Worm (Caenorhabditis elegans) whole organism, L4/young adult: ENCODE results near the gene tpp-2.

Experiments
- W03F9.2 ChIP-seq: fragments of 150-350 bp; optimal IDR thresholded peaks from 2 replicates; lab custom pipeline; 2014; ENCODE audit warnings: missing biosample characterization, missing genetic modification characterization
- dao-5 ChIP-seq: sonication (generic microtip); optimal IDR thresholded peaks from 2 replicates; lab custom pipeline; 2016; ENCODE audit warnings: missing genotype, missing genetic modification characterization, moderate library complexity, missing compliant biosample characterization
- him-1 ChIP-seq: sonication (generic microtip); optimal IDR thresholded peaks from 2 replicates; lab custom pipeline; 2016; ENCODE audit warnings: missing genotype, missing genetic modification reagents, missing genetic modification characterization, missing compliant biosample characterization

Gene tpp-2

DNA sequence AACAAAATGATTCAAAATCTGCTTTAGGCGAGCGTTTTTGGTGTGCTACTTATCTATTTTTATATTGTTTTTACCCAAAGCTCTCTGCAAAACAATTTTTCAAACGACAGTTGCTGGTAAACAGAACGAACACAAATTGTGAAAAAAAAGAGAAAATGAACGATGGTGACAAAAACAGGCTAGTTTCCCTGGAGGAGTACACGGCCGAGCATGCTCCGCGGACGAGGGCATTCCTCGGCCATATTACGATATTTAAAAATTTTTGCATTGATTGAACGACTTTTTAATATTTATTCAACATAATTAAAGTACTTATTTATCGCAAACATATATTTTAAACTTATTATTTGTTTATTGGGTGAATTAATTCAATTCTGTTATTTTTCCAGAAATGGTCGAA lies at the start of gene tpp-2, which contains the start of gene rbbp-5:
Gene tpp-2, minus strand, starts transcription at position 157 of the 400 bp plus-strand sequence.
Gene rbbp-5, plus strand, starts transcription at position 390 of the 400 bp plus-strand sequence.
- TF ChIP-seq dao-5 (tag; lab: Kevin White, UChicago) (no peak), W03F9.2 (tag; lab: Kevin White, UChicago) (no peak), him-1 (no peak)

DNA sequence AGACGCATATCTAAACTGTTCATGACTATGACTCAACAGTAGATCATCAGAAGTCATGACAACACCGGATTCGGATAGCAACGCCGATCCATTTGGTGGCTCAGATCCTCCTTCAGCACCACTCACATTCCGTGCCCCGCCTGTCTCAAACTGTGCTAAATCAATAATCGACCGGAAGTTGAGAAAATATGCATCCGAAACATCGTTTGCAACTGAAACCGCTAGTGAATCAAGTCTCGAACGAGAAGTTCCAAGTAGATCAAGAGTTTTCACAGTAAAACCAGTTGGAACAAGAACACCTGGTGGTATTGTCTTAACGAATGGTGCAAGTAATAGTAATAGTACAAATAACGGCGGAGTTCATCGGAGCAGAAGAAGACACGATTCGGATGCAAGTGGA lies 49.7 kb upstream of the tpp-2 start:
- TF ChIP-seq W03F9.2 (tag; lab: Kevin White, UChicago) (no peak), him-1 (no peak), dao-5 (tag; lab: Kevin White, UChicago) (no peak)

DNA sequence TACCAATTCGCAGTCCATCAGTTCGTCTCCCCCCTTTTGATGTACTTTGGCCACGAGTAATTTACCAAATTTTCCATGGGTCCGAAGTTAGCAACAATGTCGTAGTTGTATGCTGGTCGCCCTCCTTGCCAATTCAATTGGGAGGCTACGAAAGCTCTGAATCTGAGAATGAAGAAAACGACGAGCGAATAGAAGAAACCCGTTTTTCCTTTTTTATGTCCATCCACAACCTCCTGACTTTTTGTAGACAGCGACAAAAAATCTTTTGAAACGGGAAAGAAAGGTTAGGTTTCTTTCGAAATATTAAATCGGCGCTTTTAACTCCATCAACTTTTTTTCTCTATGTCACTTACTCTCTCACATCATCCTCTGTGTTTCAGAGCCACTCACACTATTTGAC lies 45.1 kb upstream of the tpp-2 start:
- TF ChIP-seq him-1 (no peak), W03F9.2 (tag; lab: Kevin White, UChicago) (no peak), dao-5 (tag; lab: Kevin White, UChicago) (no peak)

DNA sequence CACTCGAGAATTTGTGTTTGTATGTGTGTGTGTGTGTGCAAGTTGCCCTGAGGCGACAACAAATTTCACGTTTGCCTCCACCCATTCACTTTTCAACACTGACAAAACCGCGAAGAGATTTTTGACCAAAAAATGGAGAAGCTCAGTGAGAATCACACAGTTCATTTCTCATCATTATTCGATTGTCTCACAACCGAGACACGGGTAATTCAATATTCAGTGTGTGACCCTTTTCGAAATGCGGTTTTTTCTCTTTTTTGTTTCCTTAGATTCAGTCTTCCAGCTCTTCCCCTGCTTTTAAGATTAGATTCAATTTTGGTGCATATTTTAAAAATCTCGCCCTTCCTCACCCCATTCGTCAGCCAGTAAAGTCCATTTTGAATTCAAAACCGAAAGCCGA lies 42.1 kb upstream of the tpp-2 start:
- no peak for TF ChIP-seq W03F9.2 (tag; lab: Kevin White, UChicago)
- no peak for TF ChIP-seq dao-5 (tag; lab: Kevin White, UChicago)
- no peak for TF ChIP-seq him-1

DNA sequence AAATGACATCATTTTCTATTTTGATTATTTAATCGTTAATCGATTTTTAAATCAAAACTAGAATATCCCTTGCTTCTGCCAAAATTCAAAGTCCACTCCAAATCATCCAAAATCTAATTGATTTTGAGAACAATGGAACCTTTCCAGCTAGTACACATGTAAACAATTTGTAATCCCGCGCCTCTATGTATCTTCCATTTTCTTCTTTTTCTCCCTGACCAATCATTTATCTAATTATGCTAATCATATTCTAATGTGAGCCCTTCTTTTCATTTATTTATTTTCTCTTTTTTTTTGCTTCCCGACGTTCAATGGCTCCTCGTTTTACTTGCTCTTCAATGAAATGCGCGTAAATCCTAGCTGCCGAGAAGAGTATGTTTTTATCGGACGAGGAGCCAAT lies 40.7 kb upstream of the tpp-2 start:
- TF ChIP-seq dao-5 (tag; lab: Kevin White, UChicago) (no peak), him-1 (no peak), W03F9.2 (tag; lab: Kevin White, UChicago) (no peak)

DNA sequence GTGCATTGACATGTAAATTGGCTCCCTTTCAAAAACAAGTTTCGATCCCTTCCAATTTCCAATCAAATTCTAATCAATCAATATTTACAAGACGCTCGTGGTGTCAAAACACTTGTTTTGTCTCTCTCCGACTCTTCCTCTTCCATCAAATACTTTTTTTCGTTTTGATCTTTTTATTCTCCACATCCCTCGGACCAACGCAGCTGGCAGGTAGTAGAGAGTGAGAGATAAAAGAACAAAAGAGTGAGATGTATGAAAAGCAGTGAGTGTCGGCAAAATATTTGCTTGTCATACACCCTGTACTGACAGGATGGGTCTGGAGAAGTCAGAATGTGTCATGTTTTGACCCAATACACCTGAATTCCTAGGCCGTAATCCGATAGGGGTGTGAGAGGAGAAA lies 39.3 kb upstream of the tpp-2 start:
- no peak for TF ChIP-seq him-1

DNA sequence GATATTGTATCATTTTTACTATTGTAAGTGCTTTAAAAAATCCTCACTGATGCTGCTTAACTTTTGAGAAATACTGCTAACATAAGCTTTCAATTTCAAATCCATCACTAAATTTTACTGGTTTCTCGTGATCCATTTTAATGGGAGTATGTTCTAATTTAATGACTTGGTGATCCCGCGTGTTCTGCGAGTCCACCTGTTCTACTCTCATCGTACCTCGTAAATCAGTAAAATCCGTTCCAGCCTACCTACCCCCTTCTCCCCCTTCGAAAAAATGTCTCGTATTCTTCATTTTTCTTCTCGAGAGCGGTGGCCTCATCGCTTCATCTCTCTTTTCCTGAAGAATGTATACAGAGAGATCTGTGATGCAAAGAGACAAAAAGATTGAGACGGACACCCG lies 38.1 kb upstream of the tpp-2 start:
- TF ChIP-seq him-1 (no peak), dao-5 (tag; lab: Kevin White, UChicago) (no peak), W03F9.2 (tag; lab: Kevin White, UChicago) (no peak)

DNA sequence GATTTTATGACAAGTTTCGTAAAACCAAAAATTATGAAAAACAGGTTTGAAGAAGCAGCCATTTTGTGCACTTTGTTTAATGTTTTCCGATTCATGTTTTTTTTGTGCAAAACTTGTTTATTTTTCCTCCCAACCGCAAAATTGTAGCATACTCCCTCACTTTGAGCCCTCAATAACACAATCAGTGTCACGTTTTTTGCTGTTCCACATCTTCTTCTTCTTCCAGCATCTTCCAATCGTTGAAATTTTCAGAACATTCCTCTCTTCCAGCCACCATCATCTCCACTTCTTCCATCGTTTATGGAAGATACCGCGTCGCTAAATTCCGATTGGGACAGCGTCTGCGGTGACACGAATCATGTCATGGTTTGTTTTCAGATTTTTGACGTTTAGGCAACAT lies 35.2 kb upstream of the tpp-2 start, which contains the start of gene abts-3:
Gene abts-3, plus strand, starts transcription at position 301 of the 400 bp plus-strand sequence.
- TF ChIP-seq dao-5 (tag; lab: Kevin White, UChicago) = no peak
- no peak for TF ChIP-seq W03F9.2 (tag; lab: Kevin White, UChicago)
- no peak for TF ChIP-seq him-1

DNA sequence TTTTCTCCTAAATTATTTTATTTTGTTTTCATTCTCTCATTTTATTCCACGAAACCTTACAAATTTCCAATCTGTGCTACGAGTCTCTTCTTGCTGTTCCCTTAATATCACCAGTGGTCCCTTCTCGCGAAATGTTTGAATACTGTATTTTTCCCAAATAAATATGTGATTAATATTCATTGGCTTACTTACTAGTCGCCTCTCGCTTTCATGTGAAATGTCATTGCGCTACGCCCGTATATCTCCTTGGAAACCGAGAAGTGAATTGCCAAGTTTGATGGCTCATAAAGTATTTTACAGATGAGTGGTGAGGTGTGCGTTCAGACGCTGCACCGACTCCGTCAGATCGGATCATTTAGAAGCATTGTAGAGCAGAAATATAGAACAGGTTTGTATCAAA lies 27.9 kb upstream of the tpp-2 start, which contains the start of gene rars-2:
Gene rars-2, plus strand, starts transcription at position 301 of the 400 bp plus-strand sequence.
- no peak for TF ChIP-seq him-1
- TF ChIP-seq dao-5 (tag; lab: Kevin White, UChicago) = no peak
- no peak for TF ChIP-seq W03F9.2 (tag; lab: Kevin White, UChicago)

DNA sequence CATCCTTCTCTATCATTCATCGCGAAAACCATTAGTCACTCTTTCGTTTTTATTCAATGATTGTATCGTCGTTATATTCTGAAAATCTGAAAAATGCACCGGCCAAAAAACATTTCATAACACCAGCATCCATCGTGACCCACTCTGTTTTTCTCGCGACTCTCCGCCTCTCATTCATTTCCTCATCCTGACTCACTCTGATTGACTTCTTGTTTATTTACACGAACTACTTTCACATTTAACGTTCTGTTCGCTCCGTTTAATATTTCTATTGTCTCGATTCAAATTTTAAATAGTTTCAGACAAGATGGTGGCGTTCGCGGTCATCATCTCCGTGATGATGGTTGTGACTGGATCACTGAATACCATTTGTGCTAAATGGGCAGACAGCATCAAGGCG lies 26.1 kb upstream of the tpp-2 start, which contains the start of gene C29H12.2:
Gene C29H12.2, plus strand, starts transcription at position 297 of the 400 bp plus-strand sequence.
- TF ChIP-seq dao-5 (tag; lab: Kevin White, UChicago) (no peak), W03F9.2 (tag; lab: Kevin White, UChicago) (no peak)

DNA sequence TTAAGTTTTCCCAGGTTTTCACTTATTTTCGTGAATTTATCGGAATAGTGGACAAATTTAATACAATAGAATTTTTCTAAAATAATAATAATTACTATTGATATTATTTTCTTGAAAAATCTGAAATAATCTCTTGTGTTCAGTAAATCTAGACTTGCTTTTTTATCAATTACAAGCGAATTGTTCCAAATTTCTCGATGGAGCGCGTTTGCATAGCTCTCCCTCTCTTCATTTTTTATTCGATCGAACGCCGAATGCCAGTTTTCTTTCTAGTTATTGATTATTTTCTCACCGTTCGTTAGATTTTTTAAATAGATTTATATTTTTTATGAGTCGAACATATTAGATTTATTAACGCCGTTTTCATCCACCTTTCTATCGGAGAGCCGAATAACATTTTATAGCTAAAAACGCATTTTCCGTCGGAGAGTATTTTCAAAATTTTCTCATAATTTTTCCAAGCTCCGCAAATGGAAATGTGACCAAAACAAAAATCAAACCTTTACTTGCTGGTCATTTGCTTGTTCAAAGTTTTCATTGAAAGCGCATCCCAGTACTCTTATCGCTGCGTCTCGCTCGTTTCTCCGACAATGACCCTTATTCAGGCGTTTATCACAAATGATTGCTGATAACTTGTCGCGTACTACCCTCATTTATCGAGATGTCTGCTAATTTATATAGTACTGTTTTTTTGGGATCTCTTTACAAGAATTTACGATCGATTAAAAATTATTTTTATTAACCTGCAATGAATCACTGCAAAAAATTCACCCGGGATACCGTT lies 25.4 kb upstream of the tpp-2 start:
- no peak for TF ChIP-seq him-1
- TF ChIP-seq W03F9.2 (tag; lab: Kevin White, UChicago) = peak; percentile 38

DNA sequence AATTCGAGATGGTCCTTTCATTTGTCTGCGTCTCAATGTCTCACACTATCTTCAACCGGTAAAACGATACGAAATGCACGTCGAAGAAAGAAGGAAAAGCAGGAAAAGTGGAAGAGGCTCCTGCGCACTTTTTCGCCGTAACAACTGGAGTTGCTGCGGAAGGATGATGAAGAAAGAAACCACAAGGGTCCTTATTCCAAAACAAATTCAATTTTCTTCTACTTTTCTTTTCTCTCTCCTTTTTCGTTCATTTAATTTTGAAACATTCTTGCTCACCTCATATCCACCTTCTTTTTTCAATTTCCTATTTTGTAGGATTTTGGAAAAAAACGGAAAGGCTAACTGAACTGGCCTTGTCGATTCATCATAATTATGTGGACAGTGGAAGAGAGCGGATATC lies 23.2 kb upstream of the tpp-2 start:
- TF ChIP-seq W03F9.2 (tag; lab: Kevin White, UChicago) (no peak), him-1 (no peak), dao-5 (tag; lab: Kevin White, UChicago) (no peak)

DNA sequence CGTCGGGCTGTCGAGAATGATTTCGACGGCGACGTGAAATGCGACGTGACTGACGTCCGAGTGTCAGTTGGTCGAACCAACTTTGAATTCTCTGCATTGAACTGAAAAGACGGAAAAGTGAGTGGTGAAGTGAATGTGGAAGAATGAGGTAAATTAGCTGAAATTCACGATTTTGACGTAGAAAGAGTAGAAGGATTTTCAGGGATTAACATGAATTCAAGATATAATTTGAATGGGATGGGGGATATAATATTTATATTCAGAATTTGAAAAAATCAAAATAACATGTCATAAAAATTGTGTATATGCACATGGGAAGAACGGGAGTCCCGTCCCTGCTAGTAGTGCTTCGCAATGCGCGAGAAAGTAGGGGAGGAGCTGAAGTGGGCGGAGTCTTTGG lies 20.8 kb upstream of the tpp-2 start, which contains the start of gene C29H12.6:
Gene C29H12.6, minus strand, starts transcription at position 101 of the 400 bp plus-strand sequence.
- TF ChIP-seq him-1 (no peak), dao-5 (tag; lab: Kevin White, UChicago) (no peak)

DNA sequence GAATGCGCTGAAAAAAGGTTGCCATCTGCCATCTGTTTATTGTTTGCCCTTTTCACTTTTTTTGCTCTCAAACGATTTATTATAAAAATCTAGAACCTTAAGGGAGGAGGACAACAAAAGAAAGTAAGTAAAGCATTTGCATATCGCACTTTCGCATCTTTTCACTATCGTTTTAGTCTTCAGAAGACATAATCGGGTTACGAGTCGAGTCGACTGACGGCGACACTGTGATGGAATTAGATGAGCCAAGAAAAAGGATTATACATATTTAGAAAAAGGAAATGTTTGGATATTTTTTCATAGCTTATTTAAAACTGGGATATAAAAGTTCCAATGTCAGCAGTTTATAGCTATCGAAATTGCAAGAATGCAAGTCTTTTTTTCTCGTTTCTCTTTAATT lies 19.3 kb upstream of the tpp-2 start:
- no peak for TF ChIP-seq dao-5 (tag; lab: Kevin White, UChicago)

DNA sequence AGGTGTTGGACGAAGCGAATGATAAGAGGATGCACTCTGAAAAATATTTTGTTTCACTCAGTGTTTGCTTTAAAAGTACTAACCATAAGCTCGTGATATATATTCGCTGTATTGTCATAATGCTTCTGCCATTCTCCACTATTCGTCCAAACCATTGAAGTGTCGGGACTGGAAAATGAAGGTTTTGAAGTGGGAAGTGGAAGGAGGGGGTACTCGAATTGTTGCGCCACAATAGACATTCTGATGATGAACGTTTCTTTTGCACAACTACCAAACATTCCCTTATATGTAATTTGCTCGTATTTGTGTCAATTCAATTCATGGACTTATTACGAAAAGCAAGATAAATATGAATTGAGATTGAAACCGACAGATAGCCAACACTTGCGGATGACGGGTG lies 17.9 kb upstream of the tpp-2 start:
- TF ChIP-seq dao-5 (tag; lab: Kevin White, UChicago) = no peak
- TF ChIP-seq him-1 = no peak
- TF ChIP-seq W03F9.2 (tag; lab: Kevin White, UChicago) = no peak
